Worm (Caenorhabditis elegans) whole organism, late embryonic: ENCODE results near the gene rnp-2.
"Not testable (repeated sequence)": the region's sequence is repeated elsewhere in the genome, so short reads cannot be mapped to it uniquely, and the experiment has no call there.

Experiments used
- C38D4.7 ChIP-seq: fragments of 200-800 bp; sonication (Bioruptor generic); optimal IDR thresholded peaks from 2 replicates; lab custom pipeline; 2018; ENCODE audit warnings: mild to moderate bottlenecking, missing genetic modification characterization, moderate library complexity, missing compliant biosample characterization
- Y22D7AL.16 ChIP-seq: sonication (generic microtip); optimal IDR thresholded peaks from 2 replicates; lab custom pipeline; 2016; ENCODE audit warnings: missing genetic modification characterization, missing compliant biosample characterization

- not testable (repeated sequence) for TF ChIP-seq C38D4.7 (GFP tag; lab: Kevin White, UChicago); Y22D7AL.16 (tag; lab: Kevin White, UChicago)
Observed at ce11 chrIV:4186099-4186498, 14.2 kb downstream of the rnp-2 start, which contains the start of gene K08D10.11.
